Fruit fly (Drosophila melanogaster) whole organism, embryonic: ENCODE measurements around the gene kri.

Experiments
- Abd-B ChIP-seq: fragments of 200-800 bp; sonication (Bioruptor generic); optimal IDR thresholded peaks from 2 replicates; lab custom pipeline; 2018; ENCODE audit warnings: missing biosample characterization, mild to moderate bottlenecking, missing genetic modification characterization, moderate library complexity
- Ada2b ChIP-seq: fragments of 200-800 bp; sonication (Bioruptor generic); IDR thresholded peaks from 2 replicates; pipeline ENCODE4 v1.3.6; 2022; ENCODE audit warnings: missing biosample characterization, missing genetic modification characterization
- Antp ChIP-seq: fragments of 200-800 bp; sonication (Bioruptor generic); optimal IDR thresholded peaks from 3 replicates; lab custom pipeline; 2016; ENCODE audit warnings: missing biosample characterization, missing genetic modification characterization
- Awh ChIP-seq: fragments of 200-800 bp; sonication (Bioruptor generic); IDR thresholded peaks from 2 replicates; pipeline ENCODE4, ENCODE4 v1.3.6; 2022; ENCODE audit warnings: missing biosample characterization, missing genetic modification characterization
- CG10321 ChIP-seq: fragments of 200-800 bp; sonication (Bioruptor generic); IDR thresholded peaks from 2 replicates; pipeline ENCODE4 v1.3.6; 2022; ENCODE audit warnings: missing biosample characterization, missing genetic modification characterization
- CG11085 ChIP-seq: fragments of 200-800 bp; sonication (Bioruptor generic); IDR thresholded peaks from 2 replicates; pipeline ENCODE4 v1.3.6; 2022; ENCODE audit warnings: missing biosample characterization, missing genetic modification characterization
- CG12155 ChIP-seq: fragments of 200-800 bp; sonication (Bioruptor generic); optimal IDR thresholded peaks from 3 replicates; lab custom pipeline; 2016; ENCODE audit warnings: missing biosample characterization, missing genetic modification characterization
- CG14014 ChIP-seq: fragments of 200-800 bp; sonication (Bioruptor generic); IDR thresholded peaks from 2 replicates; pipeline ENCODE4 v1.3.6; 2022; ENCODE audit warnings: missing biosample characterization, missing genetic modification characterization
- CG1602 ChIP-seq: fragments of 200-800 bp; sonication (Bioruptor generic); optimal IDR thresholded peaks from 3 replicates; lab custom pipeline; 2016; ENCODE audit warnings: missing biosample characterization, missing genetic modification characterization
- CG16779 ChIP-seq: fragments of 200-800 bp; sonication (Bioruptor generic); IDR thresholded peaks from 2 replicates; pipeline ENCODE4 v1.3.6; 2022; ENCODE audit warnings: missing biosample characterization, missing genetic modification characterization
- CG17359 ChIP-seq: fragments of 200-800 bp; sonication (Bioruptor generic); optimal IDR thresholded peaks from 3 replicates; lab custom pipeline; 2018; ENCODE audit warnings: missing biosample characterization, mild to moderate bottlenecking, missing genetic modification characterization, moderate library complexity
- CG2875 ChIP-seq: fragments of 200-800 bp; sonication (Bioruptor generic); optimal IDR thresholded peaks from 2 replicates; lab custom pipeline; 2017; ENCODE audit warnings: missing biosample characterization, mild to moderate bottlenecking, missing genetic modification characterization, missing genetic modification reagents
- CG30403 ChIP-seq: fragments of 200-800 bp; sonication (Bioruptor generic); optimal IDR thresholded peaks from 3 replicates; lab custom pipeline; 2016; ENCODE audit warnings: missing biosample characterization, missing genetic modification characterization
- CG30431 ChIP-seq: fragments of 200-800 bp; sonication (Bioruptor generic); optimal IDR thresholded peaks from 2 replicates; lab custom pipeline; 2017; ENCODE audit warnings: missing biosample characterization, missing genetic modification characterization
- CG3281 ChIP-seq: fragments of 200-800 bp; sonication (Bioruptor generic); optimal IDR thresholded peaks from 3 replicates; lab custom pipeline; 2017; ENCODE audit warnings: missing biosample characterization, mild to moderate bottlenecking, missing genetic modification characterization
- CG3847 ChIP-seq: fragments of 200-800 bp; sonication (Bioruptor generic); IDR thresholded peaks from 2 replicates; pipeline ENCODE4 v1.3.6; 2022; ENCODE audit warnings: missing biosample characterization, missing genetic modification characterization
- CG4730 ChIP-seq: fragments of 200-800 bp; sonication (Bioruptor generic); IDR thresholded peaks from 2 replicates; pipeline ENCODE4 v1.3.6; 2022; ENCODE audit warnings: missing biosample characterization, missing genetic modification characterization
- CG7786 ChIP-seq: fragments of 200-800 bp; sonication (Bioruptor generic); optimal IDR thresholded peaks from 2 replicates; lab custom pipeline; 2016; ENCODE audit warnings: missing biosample characterization, missing genetic modification characterization
- CG8290 ChIP-seq, 3 experiments: fragments of 200-800 bp; sonication (Bioruptor generic); optimal IDR thresholded peaks; 2 replicates each; lab custom pipeline; 2016 to 2019; ENCODE audit warnings: missing biosample characterization in 3 of 3, missing genetic modification characterization in 3 of 3, mild to moderate bottlenecking in 2 of 3, moderate library complexity in 1 of 3
- CG8388 ChIP-seq: fragments of 200-800 bp; sonication (Bioruptor generic); optimal IDR thresholded peaks from 2 replicates; lab custom pipeline; 2019; ENCODE audit warnings: missing biosample characterization, mild to moderate bottlenecking, missing genetic modification characterization, moderate library complexity
- CG9215 ChIP-seq: fragments of 200-800 bp; sonication (Bioruptor generic); IDR thresholded peaks from 2 replicates; pipeline ENCODE4 v1.3.6; 2022; ENCODE audit warnings: missing biosample characterization, missing genetic modification characterization
- CG9797 ChIP-seq: fragments of 200-800 bp; sonication (Bioruptor generic); optimal IDR thresholded peaks from 3 replicates; lab custom pipeline; 2018; ENCODE audit warnings: missing biosample characterization, mild to moderate bottlenecking, missing genetic modification characterization
- CHES-1-like ChIP-seq: fragments of 200-800 bp; sonication (Bioruptor generic); optimal IDR thresholded peaks from 2 replicates; lab custom pipeline; 2016; ENCODE audit warnings: missing biosample characterization, missing genetic modification characterization
- Chrac-16 ChIP-seq: fragments of 200-800 bp; sonication (Bioruptor generic); optimal IDR thresholded peaks from 3 replicates; lab custom pipeline; 2016; ENCODE audit warnings: missing biosample characterization, missing genetic modification characterization
- Dref ChIP-seq: fragments of 200-800 bp; sonication (Bioruptor generic); IDR thresholded peaks from 2 replicates; pipeline ENCODE4 v1.3.6; 2022; ENCODE audit warnings: missing biosample characterization, missing genetic modification characterization
- Gug ChIP-seq: fragments of 200-800 bp; sonication (Bioruptor generic); IDR thresholded peaks from 4 replicates; pipeline ENCODE4 v1.3.6; 2022; ENCODE audit warnings: missing biosample characterization, missing genetic modification characterization
- HHEX ChIP-seq: fragments of 200-800 bp; sonication (Bioruptor generic); optimal IDR thresholded peaks from 3 replicates; lab custom pipeline; 2017; ENCODE audit warnings: missing biosample characterization, mild to moderate bottlenecking, missing genetic modification characterization, missing genetic modification reagents
- Med ChIP-seq: fragments of 200-800 bp; sonication (Bioruptor generic); peaks from one replicate; lab custom pipeline; 2016; ENCODE audit warnings: missing biosample characterization, missing genetic modification characterization, mild to moderate bottlenecking, inconsistent platforms, moderate library complexity
- NfI ChIP-seq: fragments of 200-800 bp; sonication (Bioruptor generic); optimal IDR thresholded peaks from 3 replicates; lab custom pipeline; 2018; ENCODE audit warnings: missing biosample characterization, mild to moderate bottlenecking, missing genetic modification characterization, moderate library complexity
- Opbp ChIP-seq: fragments of 200-800 bp; sonication (Bioruptor generic); IDR thresholded peaks from 3 replicates; pipeline ENCODE4 v1.3.6; 2022; ENCODE audit warnings: missing biosample characterization, missing genetic modification characterization; ENCODE audit not compliant: partially characterized antibody
- Ravus ChIP-seq: fragments of 200-800 bp; sonication (Bioruptor generic); IDR thresholded peaks from 2 replicates; pipeline ENCODE4 v1.3.6; 2022; ENCODE audit warnings: missing biosample characterization, missing genetic modification characterization
- Side ChIP-seq: fragments of 200-800 bp; sonication (Bioruptor generic); optimal IDR thresholded peaks from 2 replicates; lab custom pipeline; 2016; ENCODE audit warnings: missing biosample characterization, missing genetic modification characterization
- Sox100B ChIP-seq: fragments of 200-800 bp; sonication (Bioruptor generic); optimal IDR thresholded peaks from 3 replicates; lab custom pipeline; 2018; ENCODE audit warnings: missing biosample characterization, mild to moderate bottlenecking, missing genetic modification characterization
- Sox102F ChIP-seq: fragments of 200-800 bp; sonication (Bioruptor generic); optimal IDR thresholded peaks from 2 replicates; lab custom pipeline; 2018; ENCODE audit warnings: missing biosample characterization, mild to moderate bottlenecking, missing genetic modification characterization, moderate library complexity
- ash1 ChIP-seq: fragments of 200-800 bp; sonication (Bioruptor generic); optimal IDR thresholded peaks from 2 replicates; lab custom pipeline; 2018; ENCODE audit warnings: missing biosample characterization, mild to moderate bottlenecking, missing genetic modification characterization
- dysf ChIP-seq: fragments of 200-800 bp; sonication (Bioruptor generic); IDR thresholded peaks from 3 replicates; pipeline ENCODE4 v1.3.6; 2022; ENCODE audit warnings: missing biosample characterization, missing genetic modification characterization
- fd3F ChIP-seq: fragments of 200-800 bp; sonication (Bioruptor generic); optimal IDR thresholded peaks from 2 replicates; lab custom pipeline; 2018; ENCODE audit warnings: missing biosample characterization, mild to moderate bottlenecking, missing genetic modification characterization, moderate library complexity
- fd96Cb ChIP-seq: fragments of 200-800 bp; sonication (Bioruptor generic); optimal IDR thresholded peaks from 2 replicates; lab custom pipeline; 2018; ENCODE audit warnings: missing biosample characterization, mild to moderate bottlenecking, missing genetic modification characterization, moderate library complexity
- gcm ChIP-seq: fragments of 200-800 bp; sonication (Bioruptor generic); optimal IDR thresholded peaks from 2 replicates; lab custom pipeline; 2019; ENCODE audit warnings: missing biosample characterization, mild to moderate bottlenecking, missing genetic modification characterization, moderate library complexity
- gem ChIP-seq: fragments of 200-800 bp; sonication (Bioruptor generic); optimal IDR thresholded peaks from 2 replicates; lab custom pipeline; 2019; ENCODE audit warnings: missing biosample characterization, mild to moderate bottlenecking, missing genetic modification characterization, moderate library complexity
- kah ChIP-seq: fragments of 200-800 bp; sonication (Bioruptor generic); optimal IDR thresholded peaks from 2 replicates; lab custom pipeline; 2018; ENCODE audit warnings: missing biosample characterization, mild to moderate bottlenecking, missing genetic modification characterization
- prd ChIP-seq, 3 experiments: fragments of >200 bp in 2 of 3; fragments of 200-800 bp in 1 of 3; sonication (Bioruptor generic) in 1 of 3; optimal IDR thresholded peaks in 2 of 3; IDR thresholded peaks in 1 of 3; 2 replicates in 2 of 3; 3 replicates in 1 of 3; pipeline versions ENCODE4 v1.3.6 to Lab custom; 2017 to 2022; ENCODE audit warnings: missing biosample characterization in 1 of 3, missing genetic modification characterization in 1 of 3
- ranshi ChIP-seq: fragments of 200-800 bp; sonication (Bioruptor generic); IDR thresholded peaks from 2 replicates; pipeline ENCODE4 v1.3.6; 2022; ENCODE audit warnings: missing biosample characterization, missing genetic modification characterization
- run ChIP-seq: fragments of 200-800 bp; sonication (Bioruptor generic); optimal IDR thresholded peaks from 3 replicates; lab custom pipeline; 2018; ENCODE audit warnings: missing biosample characterization, mild to moderate bottlenecking, missing genetic modification characterization
- salm ChIP-seq: fragments of 200-800 bp; sonication (Bioruptor generic); optimal IDR thresholded peaks from 2 replicates; lab custom pipeline; 2018; ENCODE audit warnings: missing biosample characterization, mild to moderate bottlenecking, missing genetic modification characterization
- sens ChIP-seq: fragments of 200-800 bp; sonication (Bioruptor generic); peaks from one replicate; lab custom pipeline; 2016; ENCODE audit warnings: missing biosample characterization, missing genetic modification characterization
- sob ChIP-seq: fragments of 200-800 bp; sonication (Bioruptor generic); IDR thresholded peaks from 2 replicates; pipeline ENCODE4 v1.3.6; 2022; ENCODE audit warnings: missing biosample characterization, missing genetic modification characterization
- tgo ChIP-seq: fragments of 200-800 bp; sonication (Bioruptor generic); IDR thresholded peaks from 3 replicates; pipeline ENCODE4 v1.3.6; 2022; ENCODE audit warnings: missing biosample characterization, missing genetic modification characterization
- tio ChIP-seq: fragments of 200-800 bp; sonication (Bioruptor generic); optimal IDR thresholded peaks from 2 replicates; lab custom pipeline; 2017; ENCODE audit warnings: missing biosample characterization, missing genetic modification characterization, inconsistent platforms

kri gene

dm6 chr3L:5819310-5819709, 8.5 kb downstream of the kri start:
- peak; percentile 79 for TF ChIP-seq sens (GFP tag; lab: Kevin White, UChicago)
- TF ChIP-seq gem, result peak; percentile 70
- TF ChIP-seq CG3847 (GFP tag; lab: Robert Waterston, UW), result peak; percentile 35; the same call in 1 of the 2 replicates
- no peak for TF ChIP-seq Awh (GFP tag; lab: Robert Waterston, UW)
- peak; percentile 45; the same call in 2 of the 3 replicates for TF ChIP-seq tgo (GFP tag; lab: Robert Waterston, UW)
- TF ChIP-seq HHEX (GFP tag; lab: Kevin White, UChicago), result peak; percentile 20
- TF ChIP-seq Antp (GFP tag; lab: Kevin White, UChicago), result peak; percentile 30
- TF ChIP-seq CG4730 (GFP tag; lab: Robert Waterston, UW), result 0 out of 2 replicates have a peak, but pooled peaks have one; percentile 14
- peak; percentile 20 for TF ChIP-seq CG17359
- TF ChIP-seq Ada2b (GFP tag; lab: Robert Waterston, UW), result peak; percentile 51
- TF ChIP-seq Abd-B (GFP tag; lab: Kevin White, UChicago), result peak; percentile 18
- TF ChIP-seq dysf (GFP tag; lab: Robert Waterston, UW), result peak; percentile 65; the same call in 2 of the 3 replicates
- peak; percentile 15 for TF ChIP-seq CG2875 (GFP tag; lab: Kevin White, UChicago)
- TF ChIP-seq salm (tag; lab: Kevin White, UChicago), result peak; percentile 6
- peak; percentile 59 for TF ChIP-seq Sox102F
- TF ChIP-seq tio (GFP tag; lab: Kevin White, UChicago), result peak; percentile 33
- peak; percentile 1 for TF ChIP-seq CG8388 (GFP tag; lab: Kevin White, UChicago)
- TF ChIP-seq ranshi, result peak; percentile 14; the same call in 1 of the 2 replicates
- TF ChIP-seq CG30431 (GFP tag; lab: Kevin White, UChicago), result peak; percentile 4
- no peak for TF ChIP-seq CG9797 (GFP tag; lab: Kevin White, UChicago)
- TF ChIP-seq CG11085 (GFP tag; lab: Robert Waterston, UW), result 0 out of 2 replicates have a peak, but pooled peaks have one; percentile 27
- peak; percentile 86 for TF ChIP-seq Med (GFP tag; lab: Kevin White, UChicago)
- TF ChIP-seq fd3F, result peak; percentile 33
- no peak for TF ChIP-seq Sox100B (GFP tag; lab: Kevin White, UChicago)
- TF ChIP-seq CG10321, result no peak
- peak; percentile 8 for TF ChIP-seq gcm
- no peak for TF ChIP-seq run (tag; lab: Kevin White, UChicago)
- TF ChIP-seq CG8290 (GFP tag; optimal IDR thresholded peaks at IDR 0.05; lab: Kevin White, UChicago), result no peak
- TF ChIP-seq CG8290 (tag; optimal IDR thresholded peaks at IDR 0.05; lab: Kevin White, UChicago), result peak in 1 of 2 experiments; percentile 34
- peak; percentile 2 for TF ChIP-seq NfI (GFP tag; lab: Kevin White, UChicago)
- no peak for TF ChIP-seq ash1 (GFP tag; lab: Kevin White, UChicago)
- 0 out of 2 replicates have a peak, but pooled peaks have one; percentile 9 for TF ChIP-seq CG16779 (GFP tag; lab: Robert Waterston, UW)
- TF ChIP-seq kah (GFP tag; lab: Kevin White, UChicago), result no peak
- TF ChIP-seq Opbp (GFP tag; lab: Robert Waterston, UW), result no peak
- TF ChIP-seq CG14014 (GFP tag; lab: Robert Waterston, UW), result peak; percentile 36; the same call in 1 of the 2 replicates
- peak; percentile 40 for TF ChIP-seq CG30403 (GFP tag; lab: Kevin White, UChicago)
- no peak for TF ChIP-seq CHES-1-like
- peak; percentile 3 for TF ChIP-seq Chrac-16
- no peak for TF ChIP-seq prd (optimal IDR thresholded peaks at IDR 0.05; lab: Kevin White, UChicago)
- TF ChIP-seq prd (GFP tag; IDR thresholded peaks at IDR 0.05; lab: Robert Waterston, UW), result peak; percentile 47; the same call in 2 of the 3 replicates
- 0 out of 2 replicates have a peak, but pooled peaks have one; percentile 27 for TF ChIP-seq CG9215 (GFP tag; lab: Robert Waterston, UW)
- peak; percentile 35 for TF ChIP-seq CG12155 (GFP tag; lab: Kevin White, UChicago)
- TF ChIP-seq Side (GFP tag; lab: Kevin White, UChicago), result no peak
- TF ChIP-seq sob (GFP tag; lab: Robert Waterston, UW), result 0 out of 2 replicates have a peak, but pooled peaks have one; percentile 31
- no peak for TF ChIP-seq Dref (GFP tag; lab: Robert Waterston, UW)
- TF ChIP-seq Gug (GFP tag; lab: Robert Waterston, UW), result peak; percentile 31; the same call in 1 of the 4 replicates
- peak; percentile 21 for TF ChIP-seq CG3281 (GFP tag; lab: Kevin White, UChicago)
- peak; percentile 28 for TF ChIP-seq CG7786 (GFP tag; lab: Kevin White, UChicago)
- peak; percentile 39 for TF ChIP-seq CG1602
- peak; percentile 2 for TF ChIP-seq fd96Cb (tag; lab: Kevin White, UChicago)
- no peak for TF ChIP-seq Ravus (GFP tag; lab: Robert Waterston, UW)
